Worm (Caenorhabditis elegans) whole organism, mixed stage, embryonic: Measurements from ENCODE around the gene nkat-1.

Experiments
- M03D4.4 ChIP-seq: sonication (generic microtip); optimal IDR thresholded peaks from 2 replicates; lab custom pipeline; 2017; ENCODE audit warnings: mild to moderate bottlenecking, missing genetic modification characterization, missing compliant biosample characterization
- bed-3 ChIP-seq: fragments of 200-800 bp; sonication (Bioruptor generic); optimal IDR thresholded peaks from 3 replicates; lab custom pipeline; 2018; ENCODE audit warnings: mild to moderate bottlenecking, missing genetic modification characterization, moderate library complexity, missing compliant biosample characterization
- blmp-1 ChIP-seq: fragments of 150-350 bp; optimal IDR thresholded peaks from 2 replicates; lab custom pipeline; 2014; ENCODE audit warnings: missing biosample characterization, missing genetic modification characterization
- ceh-39 ChIP-seq: fragments of 150-350 bp; optimal IDR thresholded peaks from 2 replicates; lab custom pipeline; 2014; ENCODE audit warnings: missing biosample characterization, missing genetic modification characterization
- ceh-43 ChIP-seq: fragments of 200-800 bp; sonication (Bioruptor generic); optimal IDR thresholded peaks from 2 replicates; lab custom pipeline; 2018; ENCODE audit warnings: mild to moderate bottlenecking, missing genetic modification characterization, moderate library complexity, missing compliant biosample characterization
- ceh-83 ChIP-seq: fragments of 200-800 bp; sonication (Bioruptor generic); optimal IDR thresholded peaks from 2 replicates; lab custom pipeline; 2018; ENCODE audit warnings: mild to moderate bottlenecking, missing genetic modification characterization, missing compliant biosample characterization
- ces-1 ChIP-seq: fragments of 150-350 bp; optimal IDR thresholded peaks from 2 replicates; lab custom pipeline; 2014; ENCODE audit warnings: missing biosample characterization, missing genetic modification reagents, missing genetic modification characterization
- cnd-1 ChIP-seq: fragments of 200-800 bp; sonication (Bioruptor generic); optimal IDR thresholded peaks from 2 replicates; lab custom pipeline; 2018; ENCODE audit warnings: mild to moderate bottlenecking, missing genetic modification characterization, missing compliant biosample characterization
- drap-1 ChIP-seq: fragments of 200-800 bp; sonication (Bioruptor generic); optimal IDR thresholded peaks from 3 replicates; lab custom pipeline; 2018; ENCODE audit warnings: mild to moderate bottlenecking, missing genetic modification characterization, missing compliant biosample characterization
- elt-1 ChIP-seq: sonication (generic microtip); optimal IDR thresholded peaks from 2 replicates; lab custom pipeline; 2017; ENCODE audit warnings: missing genetic modification characterization, mild to moderate bottlenecking, missing compliant biosample characterization, antibody characterized with exemption, moderate library complexity, borderline replicate concordance; ENCODE audit not compliant: insufficient read depth
- elt-3 ChIP-seq: fragments of 150-350 bp; optimal IDR thresholded peaks from 2 replicates; lab custom pipeline; 2014; ENCODE audit warnings: missing biosample characterization, missing genetic modification characterization
- flh-1 ChIP-seq: fragments of 200-800 bp; sonication (Bioruptor generic); optimal IDR thresholded peaks from 2 replicates; lab custom pipeline; 2018; ENCODE audit warnings: mild to moderate bottlenecking, missing genetic modification characterization, moderate library complexity, missing compliant biosample characterization
- ham-2 ChIP-seq: fragments of 200-800 bp; sonication (Bioruptor generic); optimal IDR thresholded peaks from 2 replicates; lab custom pipeline; 2018; ENCODE audit warnings: mild to moderate bottlenecking, missing genetic modification characterization, missing compliant biosample characterization
- hlh-1 ChIP-seq: fragments of 150-350 bp; optimal IDR thresholded peaks from 2 replicates; lab custom pipeline; 2014; ENCODE audit warnings: missing biosample characterization, missing genetic modification reagents, missing genetic modification characterization
- lin-13 ChIP-seq: fragments of 150-350 bp; optimal IDR thresholded peaks from 2 replicates; lab custom pipeline; 2014; ENCODE audit warnings: missing biosample characterization, missing genetic modification characterization
- lin-32 ChIP-seq: fragments of 200-800 bp; sonication (Bioruptor generic); optimal IDR thresholded peaks from 2 replicates; lab custom pipeline; 2018; ENCODE audit warnings: mild to moderate bottlenecking, missing genetic modification characterization, missing compliant biosample characterization
- lsy-2 ChIP-seq: fragments of 150-350 bp; optimal IDR thresholded peaks from 2 replicates; lab custom pipeline; 2014; ENCODE audit warnings: missing biosample characterization, missing genetic modification characterization
- mab-5 ChIP-seq: fragments of 150-350 bp; optimal IDR thresholded peaks from 2 replicates; lab custom pipeline; 2014; ENCODE audit warnings: missing biosample characterization, missing genetic modification characterization
- mep-1 ChIP-seq: fragments of 150-350 bp; optimal IDR thresholded peaks from 2 replicates; lab custom pipeline; 2017; ENCODE audit warnings: missing biosample characterization, missing genetic modification reagents, missing genetic modification characterization, inconsistent platforms
- mls-2 ChIP-seq: sonication (generic microtip); optimal IDR thresholded peaks from 2 replicates; lab custom pipeline; 2016; ENCODE audit warnings: mild to moderate bottlenecking, missing genetic modification characterization, moderate library complexity, missing compliant biosample characterization
- nhr-12 ChIP-seq: fragments of 150-350 bp; optimal IDR thresholded peaks from 2 replicates; lab custom pipeline; 2014; ENCODE audit warnings: missing biosample characterization, missing genetic modification characterization
- nhr-237 ChIP-seq: fragments of 150-350 bp; optimal IDR thresholded peaks from 2 replicates; lab custom pipeline; 2014; ENCODE audit warnings: missing biosample characterization, missing genetic modification characterization
- nhr-28 ChIP-seq: fragments of 150-350 bp; optimal IDR thresholded peaks from 2 replicates; lab custom pipeline; 2014; ENCODE audit warnings: missing biosample characterization, missing genetic modification characterization
- nhr-76 ChIP-seq: sonication (generic microtip); optimal IDR thresholded peaks from 2 replicates; lab custom pipeline; 2017; ENCODE audit warnings: missing biosample characterization, missing genetic modification characterization
- sem-2 ChIP-seq: fragments of 200-800 bp; sonication (Bioruptor generic); optimal IDR thresholded peaks from 2 replicates; lab custom pipeline; 2018; ENCODE audit warnings: mild to moderate bottlenecking, missing genetic modification characterization, missing compliant biosample characterization
- snpc-4 ChIP-seq: fragments of 150-350 bp; optimal IDR thresholded peaks from 2 replicates; lab custom pipeline; 2014; ENCODE audit warnings: missing biosample characterization, missing genetic modification characterization
- sptf-1 ChIP-seq: sonication (generic microtip); optimal IDR thresholded peaks from 2 replicates; lab custom pipeline; 2017; ENCODE audit warnings: mild to moderate bottlenecking, missing genetic modification characterization, moderate library complexity, missing compliant biosample characterization
- tbx-8 ChIP-seq: fragments of 200-800 bp; sonication (Bioruptor generic); optimal IDR thresholded peaks from 2 replicates; lab custom pipeline; 2018; ENCODE audit warnings: mild to moderate bottlenecking, missing genetic modification characterization, moderate library complexity, missing compliant biosample characterization
- unc-39 ChIP-seq: fragments of 150-350 bp; optimal IDR thresholded peaks from 2 replicates; lab custom pipeline; 2014; ENCODE audit warnings: missing biosample characterization, missing genetic modification characterization
- unc-62 ChIP-seq: fragments of 150-350 bp; optimal IDR thresholded peaks from 2 replicates; lab custom pipeline; 2014; ENCODE audit warnings: missing biosample characterization, missing genetic modification reagents, missing genetic modification characterization
- ztf-11 ChIP-seq: fragments of 150-350 bp; optimal IDR thresholded peaks from 2 replicates; lab custom pipeline; 2014; ENCODE audit warnings: missing biosample characterization, missing genetic modification characterization

The nkat-1 gene

DNA sequence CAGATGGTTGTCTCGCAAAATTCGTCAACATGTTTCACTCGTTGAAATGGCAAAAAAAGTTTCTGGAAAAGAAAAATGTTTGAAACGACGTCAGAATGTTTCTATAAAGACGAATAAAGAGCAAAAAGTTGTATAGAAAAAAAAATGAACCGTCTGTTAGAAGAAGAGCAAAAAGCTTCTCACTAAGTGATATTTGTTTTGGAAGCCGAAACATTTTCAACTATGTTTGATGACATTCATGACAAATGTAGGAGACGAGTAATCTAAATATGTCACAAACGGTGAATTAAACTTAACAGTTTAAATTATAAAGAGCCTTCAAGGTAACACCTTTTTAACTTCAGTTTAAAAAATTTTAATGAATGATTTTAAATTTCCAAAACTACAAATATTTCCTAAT is at the start of gene nkat-1:
Gene nkat-1, minus strand, starts transcription at position 101 of the 400 bp plus-strand sequence.
- TF ChIP-seq ham-2 (GFP tag; lab: Kevin White, UChicago) (no peak), mab-5 (tag; lab: Kevin White, UChicago) (no peak), elt-1 (no peak), drap-1 (GFP tag; lab: Kevin White, UChicago) (no peak), bed-3 (no peak), lin-32 (GFP tag; lab: Kevin White, UChicago) (no peak)
- TF ChIP-seq, all 35 proteins: peak for 0

DNA sequence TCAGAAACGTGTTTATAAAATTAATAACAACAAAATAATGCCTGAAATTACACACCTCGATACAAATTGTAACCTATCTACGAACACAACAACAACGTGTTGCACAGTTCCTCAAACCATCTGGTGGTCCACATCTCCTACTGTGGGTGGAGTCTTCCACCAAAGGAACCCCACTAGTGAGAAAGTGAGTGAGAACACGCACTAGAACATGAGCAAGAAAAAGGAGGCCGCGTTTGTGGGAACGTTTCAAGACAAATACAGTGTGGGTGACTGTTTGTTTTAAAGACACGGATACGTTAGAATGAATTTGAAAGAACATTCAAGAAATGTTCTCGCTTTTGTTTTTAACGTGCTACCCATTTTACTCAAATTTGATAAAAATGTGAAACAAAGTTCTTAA is 46.5 kb upstream of the nkat-1 start, which contains the start of gene ceh-36:
Gene ceh-36, minus strand, starts transcription at position 101 of the 400 bp plus-strand sequence.
- TF ChIP-seq ceh-43, result no peak
- no peak for TF ChIP-seq nhr-237 (tag; lab: Kevin White, UChicago)
- TF ChIP-seq unc-62, result no peak
- TF ChIP-seq sem-2 (GFP tag; lab: Kevin White, UChicago), result no peak
- no peak for TF ChIP-seq nhr-28
- no peak for TF ChIP-seq lin-13
- no peak for TF ChIP-seq blmp-1 (tag; lab: Kevin White, UChicago)
- no peak for TF ChIP-seq elt-1
- no peak for TF ChIP-seq snpc-4 (tag; lab: Kevin White, UChicago)
- TF ChIP-seq mab-5 (tag; lab: Kevin White, UChicago), result no peak
- no peak for TF ChIP-seq hlh-1
- no peak for TF ChIP-seq drap-1 (GFP tag; lab: Kevin White, UChicago)
- TF ChIP-seq flh-1 (GFP tag; lab: Kevin White, UChicago), result no peak
- TF ChIP-seq nhr-12 (tag; lab: Kevin White, UChicago), result no peak

DNA sequence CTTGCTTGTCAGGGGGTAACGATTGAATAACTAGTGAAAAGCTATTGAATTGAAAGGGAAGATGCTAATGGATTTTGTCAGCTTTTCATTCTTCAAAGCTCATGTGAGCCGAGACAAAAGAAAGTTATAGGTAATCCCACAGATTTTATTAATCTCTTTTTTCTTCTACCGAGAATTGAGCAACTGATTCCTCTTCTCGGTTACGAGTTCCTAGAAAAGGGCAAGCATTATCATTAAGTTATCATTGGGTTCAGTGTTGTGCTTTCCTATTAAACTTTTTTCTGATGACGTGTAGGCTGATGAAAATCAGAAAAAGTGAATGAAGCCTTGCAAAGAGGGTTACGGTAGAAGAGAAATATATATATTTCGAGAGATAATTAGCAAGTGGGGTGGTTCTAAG is 45.7 kb upstream of the nkat-1 start:
- no peak for TF ChIP-seq ceh-39 (tag; lab: Kevin White, UChicago)
- no peak for TF ChIP-seq mab-5 (tag; lab: Kevin White, UChicago)
- TF ChIP-seq blmp-1 (tag; lab: Kevin White, UChicago), result no peak
- TF ChIP-seq flh-1 (GFP tag; lab: Kevin White, UChicago), result no peak
- TF ChIP-seq hlh-1, result no peak
- no peak for TF ChIP-seq snpc-4 (tag; lab: Kevin White, UChicago)
- no peak for TF ChIP-seq cnd-1 (tag; lab: Kevin White, UChicago)
- TF ChIP-seq nhr-76, result no peak
- TF ChIP-seq sptf-1 (tag; lab: Kevin White, UChicago), result no peak

DNA sequence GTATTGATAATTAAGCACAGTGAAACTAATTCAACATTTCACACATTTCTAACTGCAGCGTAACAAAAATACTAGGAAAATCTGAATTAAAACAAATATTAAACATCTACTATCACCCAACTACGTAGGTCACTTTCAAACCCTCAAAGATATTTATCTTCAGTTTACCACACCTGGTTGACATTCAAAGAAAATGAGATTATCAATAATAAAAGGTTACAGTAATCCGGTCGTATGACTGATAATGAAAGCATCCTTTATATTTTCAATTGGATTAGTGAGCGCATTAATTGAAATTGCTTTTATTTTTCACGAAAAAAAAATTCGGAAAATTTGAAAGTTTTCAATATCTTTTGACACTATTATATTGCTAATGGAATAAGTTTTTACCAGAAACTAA is 42.6 kb upstream of the nkat-1 start:
- TF ChIP-seq mls-2 (tag; lab: Kevin White, UChicago) (no peak), unc-39 (tag; lab: Kevin White, UChicago) (no peak), sem-2 (GFP tag; lab: Kevin White, UChicago) (no peak), blmp-1 (tag; lab: Kevin White, UChicago) (no peak), ces-1 (GFP tag; lab: Kevin White, UChicago) (no peak), elt-3 (tag; lab: Kevin White, UChicago) (no peak), lin-13 (no peak)

DNA sequence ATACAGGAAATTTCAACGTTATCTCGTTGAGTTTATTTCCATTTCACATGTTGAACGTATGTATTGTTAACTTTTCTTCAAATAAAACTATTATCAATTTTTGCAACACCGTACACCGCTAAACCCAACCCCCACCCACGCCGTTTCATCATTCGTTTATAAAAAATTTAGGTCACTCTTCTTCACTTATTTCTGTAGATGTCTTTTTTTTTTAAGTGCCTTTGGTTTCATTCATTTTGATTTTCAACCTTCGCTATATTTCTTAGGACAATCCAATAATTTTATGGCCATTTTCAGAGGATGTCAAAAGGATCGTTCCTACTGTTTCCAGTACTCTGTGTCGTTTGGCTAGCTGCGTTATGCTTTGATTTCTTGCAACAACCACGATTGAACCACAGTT is 40.2 kb upstream of the nkat-1 start, which contains the start of gene C37E2.3:
Gene C37E2.3, plus strand, starts transcription at position 301 of the 400 bp plus-strand sequence.
- no peak for TF ChIP-seq lsy-2 (tag; lab: Kevin White, UChicago)
- TF ChIP-seq ztf-11 (tag; lab: Kevin White, UChicago), result no peak
- TF ChIP-seq lin-32 (GFP tag; lab: Kevin White, UChicago), result no peak
- TF ChIP-seq lin-13, result no peak
- TF ChIP-seq tbx-8 (GFP tag; lab: Kevin White, UChicago), result no peak
- no peak for TF ChIP-seq cnd-1 (tag; lab: Kevin White, UChicago)
- no peak for TF ChIP-seq blmp-1 (tag; lab: Kevin White, UChicago)
- TF ChIP-seq sptf-1 (tag; lab: Kevin White, UChicago), result no peak
- TF ChIP-seq ceh-39 (tag; lab: Kevin White, UChicago), result no peak

DNA sequence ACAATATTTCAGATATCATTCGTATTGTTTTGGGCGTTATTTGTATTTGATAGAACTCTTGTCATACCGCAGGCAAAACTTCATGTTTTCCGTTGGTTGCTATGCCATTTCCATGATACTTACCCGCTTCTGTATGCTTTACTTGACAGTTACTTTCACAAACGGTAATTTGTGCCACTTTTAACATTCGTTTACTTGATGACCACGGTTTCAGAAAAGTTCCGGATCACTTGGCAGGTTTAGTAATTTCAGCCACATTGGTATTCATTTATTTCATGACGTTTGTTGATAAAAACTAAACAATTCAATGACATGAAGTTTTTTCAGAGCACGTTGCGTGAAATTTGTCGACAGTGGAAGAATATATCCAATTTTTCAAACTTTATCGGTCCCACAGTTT is 39.5 kb upstream of the nkat-1 start:
- no peak for TF ChIP-seq mab-5 (tag; lab: Kevin White, UChicago)
- no peak for TF ChIP-seq unc-62
- TF ChIP-seq hlh-1, result no peak
- no peak for TF ChIP-seq tbx-8 (GFP tag; lab: Kevin White, UChicago)
- no peak for TF ChIP-seq sem-2 (GFP tag; lab: Kevin White, UChicago)
- TF ChIP-seq M03D4.4 (tag; lab: Kevin White, UChicago), result no peak
- TF ChIP-seq ceh-39 (tag; lab: Kevin White, UChicago), result no peak
- TF ChIP-seq mep-1 (tag; lab: Kevin White, UChicago), result no peak
- no peak for TF ChIP-seq drap-1 (GFP tag; lab: Kevin White, UChicago)
- no peak for TF ChIP-seq nhr-76
- TF ChIP-seq ceh-83 (GFP tag; lab: Kevin White, UChicago), result no peak
